Worm (Caenorhabditis elegans) whole organism, late embryonic: ENCODE results near the gene T02H6.11.

Experiments used
- C38D4.7 ChIP-seq: fragments of 200-800 bp; sonication (Bioruptor generic); optimal IDR thresholded peaks from 2 replicates; lab custom pipeline; 2018; ENCODE audit warnings: mild to moderate bottlenecking, missing genetic modification characterization, moderate library complexity, missing compliant biosample characterization
- K09A11.1 ChIP-seq: sonication (generic microtip); optimal IDR thresholded peaks from 2 replicates; lab custom pipeline; 2017; ENCODE audit warnings: antibody characterized with exemption, mild to moderate bottlenecking, missing genetic modification characterization, missing compliant biosample characterization; ENCODE audit not compliant: insufficient read depth
- T23F11.4 ChIP-seq: fragments of 200-800 bp; sonication (Bioruptor generic); optimal IDR thresholded peaks from 2 replicates; lab custom pipeline; 2018; ENCODE audit warnings: mild to moderate bottlenecking, missing genetic modification characterization, missing compliant biosample characterization
- ceh-18 ChIP-seq: sonication (generic microtip); optimal IDR thresholded peaks from 2 replicates; lab custom pipeline; 2016; ENCODE audit warnings: missing genetic modification characterization, missing compliant biosample characterization
- ceh-34 ChIP-seq: sonication (generic microtip); optimal IDR thresholded peaks from 2 replicates; lab custom pipeline; 2016; ENCODE audit warnings: mild to moderate bottlenecking, missing genetic modification characterization, missing compliant biosample characterization
- ceh-45 ChIP-seq: fragments of 200-800 bp; sonication (Bioruptor generic); IDR thresholded peaks from 2 replicates; pipeline ENCODE4 v1.3.6; 2022; ENCODE audit warnings: missing genetic modification reagents, missing genetic modification characterization, missing compliant biosample characterization
- ceh-48 ChIP-seq: sonication (generic microtip); optimal IDR thresholded peaks from 2 replicates; lab custom pipeline; 2016; ENCODE audit warnings: missing genetic modification characterization, inconsistent platforms, missing compliant biosample characterization
- dve-1 ChIP-seq: sonication (generic microtip); optimal IDR thresholded peaks from 2 replicates; lab custom pipeline; 2017; ENCODE audit warnings: antibody characterized with exemption, mild to moderate bottlenecking, missing genetic modification characterization, missing compliant biosample characterization
- elt-4 ChIP-seq: sonication (generic microtip); optimal IDR thresholded peaks from 2 replicates; lab custom pipeline; 2016; ENCODE audit warnings: missing genetic modification characterization, missing compliant biosample characterization
- fax-1 ChIP-seq: sonication (generic microtip); optimal IDR thresholded peaks from 2 replicates; lab custom pipeline; 2016; ENCODE audit warnings: missing genotype, missing genetic modification characterization, missing compliant biosample characterization
- gmeb-2 ChIP-seq: sonication (generic microtip); optimal IDR thresholded peaks from 2 replicates; lab custom pipeline; 2016; ENCODE audit warnings: missing genetic modification characterization, inconsistent platforms, missing compliant biosample characterization
- hlh-15 ChIP-seq: sonication (generic microtip); optimal IDR thresholded peaks from 2 replicates; lab custom pipeline; 2016; ENCODE audit warnings: missing genetic modification characterization, missing compliant biosample characterization
- hlh-8 ChIP-seq: sonication (generic microtip); optimal IDR thresholded peaks from 2 replicates; lab custom pipeline; 2016; ENCODE audit warnings: missing genotype, missing genetic modification characterization, missing compliant biosample characterization
- lim-6 ChIP-seq: sonication (generic microtip); optimal IDR thresholded peaks from 2 replicates; lab custom pipeline; 2016; ENCODE audit warnings: missing genetic modification characterization, missing compliant biosample characterization
- madf-2 ChIP-seq: sonication (generic microtip); optimal IDR thresholded peaks from 2 replicates; lab custom pipeline; 2017; ENCODE audit warnings: missing genetic modification characterization, missing compliant biosample characterization
- mec-3 ChIP-seq: sonication (generic microtip); optimal IDR thresholded peaks from 2 replicates; lab custom pipeline; 2016; ENCODE audit warnings: borderline replicate concordance, missing genetic modification characterization, missing compliant biosample characterization
- nfya-1 ChIP-seq: sonication (generic microtip); optimal IDR thresholded peaks from 2 replicates; lab custom pipeline; 2017; ENCODE audit warnings: missing genetic modification characterization, mild to moderate bottlenecking, missing compliant biosample characterization, antibody characterized with exemption, moderate library complexity
- nhr-232 ChIP-seq: sonication (generic microtip); optimal IDR thresholded peaks from 2 replicates; lab custom pipeline; 2016; ENCODE audit warnings: missing genetic modification characterization, missing compliant biosample characterization
- pag-3 ChIP-seq: sonication (generic microtip); optimal IDR thresholded peaks from 2 replicates; lab custom pipeline; 2016; ENCODE audit warnings: missing compliant biosample characterization, missing genetic modification characterization, borderline replicate concordance
- rnt-1 ChIP-seq: sonication (generic microtip); optimal IDR thresholded peaks from 2 replicates; lab custom pipeline; 2016; ENCODE audit warnings: missing genetic modification characterization, missing compliant biosample characterization
- sdc-2 ChIP-seq: sonication (generic microtip); optimal IDR thresholded peaks from 2 replicates; lab custom pipeline; 2016; ENCODE audit warnings: missing genotype, missing genetic modification characterization, missing compliant biosample characterization
- sox-2 ChIP-seq: fragments of 200-800 bp; sonication (Bioruptor generic); IDR thresholded peaks from 2 replicates; pipeline ENCODE4 v1.3.6; 2022; ENCODE audit warnings: missing genetic modification reagents, missing genetic modification characterization, missing compliant biosample characterization
- tbx-2 ChIP-seq: sonication (generic microtip); optimal IDR thresholded peaks from 2 replicates; lab custom pipeline; 2016; ENCODE audit warnings: missing genetic modification characterization, missing compliant biosample characterization
- tbx-7 ChIP-seq: sonication (generic microtip); optimal IDR thresholded peaks from 2 replicates; lab custom pipeline; 2016; ENCODE audit warnings: missing genotype, missing genetic modification characterization, missing compliant biosample characterization
- ttx-3 ChIP-seq: sonication (generic microtip); optimal IDR thresholded peaks from 2 replicates; lab custom pipeline; 2016; ENCODE audit warnings: missing genetic modification reagents, missing genetic modification characterization, missing compliant biosample characterization
- unc-3 ChIP-seq, 2 experiments: fragments of 200-800 bp in 1 of 2; sonication (Bioruptor generic) in 1 of 2; sonication (generic microtip) in 1 of 2; conservative IDR thresholded peaks in 1 of 2; optimal IDR thresholded peaks in 1 of 2; 2 replicates each; pipeline versions ENCODE4 v1.3.6 to Lab custom; 2016 to 2022; ENCODE audit warnings: missing compliant biosample characterization in 2 of 2, missing genetic modification characterization in 2 of 2, missing genetic modification reagents in 1 of 2
- unc-42 ChIP-seq: sonication (generic microtip); optimal IDR thresholded peaks from 2 replicates; lab custom pipeline; 2016; ENCODE audit warnings: missing genotype, missing genetic modification characterization, missing compliant biosample characterization
- unc-55 ChIP-seq: sonication (generic microtip); optimal IDR thresholded peaks from 2 replicates; lab custom pipeline; 2017; ENCODE audit warnings: missing biosample characterization, missing genetic modification reagents, missing genetic modification characterization
- unc-86 ChIP-seq: sonication (generic microtip); optimal IDR thresholded peaks from 2 replicates; lab custom pipeline; 2016; ENCODE audit warnings: missing genetic modification characterization, missing compliant biosample characterization
- ztf-16 ChIP-seq: sonication (generic microtip); optimal IDR thresholded peaks from 2 replicates; lab custom pipeline; 2017; ENCODE audit warnings: missing genetic modification characterization, missing compliant biosample characterization

Gene T02H6.11

DNA sequence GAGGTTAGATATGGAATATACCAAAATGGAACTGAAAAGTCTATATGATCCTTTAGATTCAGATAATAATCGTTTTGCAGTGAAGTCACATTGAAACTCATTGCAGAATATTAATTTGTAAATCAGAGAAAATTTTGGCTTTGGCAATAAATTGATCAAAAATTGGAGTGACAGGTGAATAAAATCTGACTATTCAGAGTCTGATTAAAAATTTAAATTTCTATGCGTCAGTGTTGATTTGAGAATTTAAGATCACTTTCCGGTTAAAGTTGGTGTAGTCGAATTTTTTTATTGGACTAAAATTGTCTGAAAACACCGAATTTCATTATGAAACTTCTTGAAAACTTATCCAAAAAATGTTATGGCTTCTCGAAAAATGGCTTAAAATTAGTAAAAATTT is 39.2 kb downstream of the T02H6.11 start, which contains the start of gene sri-45:
sri-45 (minus strand) TSS at position 101 of the 400 bp plus-strand sequence.
- TF ChIP-seq ztf-16 (tag; lab: Kevin White, UChicago), result no peak
- no peak for TF ChIP-seq sox-2
- TF ChIP-seq sdc-2 (tag; lab: Kevin White, UChicago), result no peak
- no peak for TF ChIP-seq hlh-8 (tag; lab: Kevin White, UChicago)
- TF ChIP-seq unc-42 (tag; lab: Kevin White, UChicago), result no peak
- no peak for TF ChIP-seq ceh-34 (tag; lab: Kevin White, UChicago)
- no peak for TF ChIP-seq unc-86 (tag; lab: Kevin White, UChicago)
- no peak for TF ChIP-seq T23F11.4 (GFP tag; lab: Kevin White, UChicago)
- no peak for TF ChIP-seq ceh-18 (tag; lab: Kevin White, UChicago)
- no peak for TF ChIP-seq ttx-3 (tag; lab: Kevin White, UChicago)
- TF ChIP-seq ceh-45 (GFP tag; lab: Robert Waterston, UW), result no peak
- no peak for TF ChIP-seq unc-3 (GFP tag; conservative IDR thresholded peaks at IDR 0.05; lab: Robert Waterston, UW)
- no peak for TF ChIP-seq unc-3 (tag; optimal IDR thresholded peaks at IDR 0.05; lab: Kevin White, UChicago)
- TF ChIP-seq ceh-48, result no peak
- no peak for TF ChIP-seq pag-3
- TF ChIP-seq hlh-15 (tag; lab: Kevin White, UChicago), result no peak
- no peak for TF ChIP-seq nfya-1
- no peak for TF ChIP-seq tbx-2 (tag; lab: Kevin White, UChicago)
- TF ChIP-seq fax-1 (tag; lab: Kevin White, UChicago), result no peak
- TF ChIP-seq, all 69 proteins: peak for 0

DNA sequence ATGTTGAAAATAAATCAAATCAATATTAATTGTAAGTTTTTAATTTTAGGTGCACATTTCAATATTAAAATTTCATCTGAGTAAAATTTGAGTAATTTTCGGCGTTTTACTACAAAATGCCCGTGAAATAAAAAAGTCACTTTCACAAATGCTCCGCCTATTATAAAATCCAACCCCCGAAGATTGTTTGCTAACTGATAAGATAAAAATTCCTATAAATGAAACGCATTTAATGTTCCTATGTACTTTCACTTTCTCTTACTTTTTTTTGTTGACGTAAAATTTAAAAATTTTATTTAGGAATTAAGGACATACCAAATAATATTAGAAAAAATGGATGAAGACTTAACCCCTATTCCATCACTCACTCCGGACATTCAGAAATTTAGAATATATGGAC is 42.6 kb downstream of the T02H6.11 start, which contains the start of gene sdz-24:
sdz-24 (plus strand) TSS at position 301 of the 400 bp plus-strand sequence.
- no peak for TF ChIP-seq unc-3 (GFP tag; conservative IDR thresholded peaks at IDR 0.05; lab: Robert Waterston, UW)
- TF ChIP-seq unc-3 (tag; optimal IDR thresholded peaks at IDR 0.05; lab: Kevin White, UChicago), result no peak
- TF ChIP-seq lim-6 (tag; lab: Kevin White, UChicago), result no peak
- no peak for TF ChIP-seq unc-55 (GFP tag; lab: Kevin White, UChicago)
- TF ChIP-seq gmeb-2 (tag; lab: Kevin White, UChicago), result no peak
- no peak for TF ChIP-seq elt-4
- no peak for TF ChIP-seq K09A11.1 (tag; lab: Kevin White, UChicago)
- TF ChIP-seq tbx-7, result no peak
- no peak for TF ChIP-seq nhr-232 (tag; lab: Kevin White, UChicago)

DNA sequence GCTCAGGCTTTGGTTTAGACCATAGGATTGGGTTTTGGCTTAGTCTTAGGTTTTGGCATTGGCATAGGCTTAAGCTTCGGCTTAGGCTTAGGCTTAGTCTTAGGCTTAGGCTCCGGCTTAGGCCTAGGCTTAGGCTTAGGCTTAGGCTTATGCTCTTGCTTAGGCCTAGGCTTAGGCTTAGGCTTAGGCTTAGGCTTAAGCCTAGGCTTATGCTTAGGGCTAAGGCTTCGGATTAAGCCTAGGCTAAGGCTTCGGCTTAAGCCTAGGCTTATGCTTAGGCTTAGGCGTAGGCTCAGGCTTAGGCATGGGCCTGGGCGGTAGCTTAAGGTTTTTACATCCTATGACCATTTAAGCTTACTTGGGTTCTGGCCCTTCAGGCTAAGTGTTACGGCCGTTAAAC is 49.6 kb downstream of the T02H6.11 start:
- TF ChIP-seq C38D4.7 (GFP tag; lab: Kevin White, UChicago) (no peak), dve-1 (peak; percentile 79), mec-3 (tag; lab: Kevin White, UChicago) (peak; percentile 24), ttx-3 (tag; lab: Kevin White, UChicago) (no peak), unc-3 (GFP tag; conservative IDR thresholded peaks at IDR 0.05; lab: Robert Waterston, UW) (no peak), unc-3 (tag; optimal IDR thresholded peaks at IDR 0.05; lab: Kevin White, UChicago) (no peak), madf-2 (tag; lab: Kevin White, UChicago) (no peak), rnt-1 (tag; lab: Kevin White, UChicago) (no peak), nhr-232 (tag; lab: Kevin White, UChicago) (no peak)
